Worm (Caenorhabditis elegans) whole organism, L3 larva: ENCODE measurements around the gene srx-117.
"Not testable (repeated sequence)": the region's sequence is repeated elsewhere in the genome, so short reads cannot be mapped to it uniquely, and the experiment has no call there.

ENCODE experiments used
- R02D3.7 ChIP-seq: fragments of 150-350 bp; optimal IDR thresholded peaks from 2 replicates; lab custom pipeline; 2014; ENCODE audit warnings: missing biosample characterization, missing genetic modification characterization
- ama-1 ChIP-seq: fragments of 150-350 bp; optimal IDR thresholded peaks from 2 replicates; lab custom pipeline; 2018
- ceh-16 ChIP-seq: sonication (generic microtip); optimal IDR thresholded peaks from 2 replicates; lab custom pipeline; 2017; ENCODE audit warnings: missing biosample characterization, missing genetic modification characterization
- ceh-28 ChIP-seq: fragments of 150-350 bp; optimal IDR thresholded peaks from 2 replicates; lab custom pipeline; 2014; ENCODE audit warnings: missing biosample characterization, missing genetic modification reagents, missing genetic modification characterization
- ceh-82 ChIP-seq: fragments of 150-350 bp; optimal IDR thresholded peaks from 2 replicates; lab custom pipeline; 2014; ENCODE audit warnings: missing biosample characterization, missing genetic modification characterization
- egl-27 ChIP-seq: sonication (generic microtip); optimal IDR thresholded peaks from 4 replicates; lab custom pipeline; 2017; ENCODE audit warnings: missing biosample characterization, missing genetic modification reagents, missing genetic modification characterization
- egl-5 ChIP-seq: fragments of 150-350 bp; optimal IDR thresholded peaks from 2 replicates; lab custom pipeline; 2017; ENCODE audit warnings: missing biosample characterization, missing genetic modification reagents, missing genetic modification characterization, inconsistent platforms
- elt-2 ChIP-seq: sonication (generic microtip); optimal IDR thresholded peaks from 2 replicates; lab custom pipeline; 2016; ENCODE audit warnings: missing genetic modification reagents, mild to moderate bottlenecking, missing genetic modification characterization, missing compliant biosample characterization
- elt-3 ChIP-seq, 3 experiments: fragments of 150-350 bp in 1 of 3; sonication (generic microtip) in 2 of 3; optimal IDR thresholded peaks; 2 replicates in 2 of 3; 4 replicates in 1 of 3; lab custom pipeline; 2014 to 2017; ENCODE audit warnings: missing biosample characterization in 3 of 3, missing genetic modification characterization in 3 of 3
- eor-1 ChIP-seq, 2 experiments: fragments of 150-350 bp; optimal IDR thresholded peaks; 2 replicates each; lab custom pipeline; 2014 to 2018; ENCODE audit warnings: missing biosample characterization in 2 of 2, missing genetic modification characterization in 2 of 2
- fos-1 ChIP-seq: fragments of 150-350 bp; optimal IDR thresholded peaks from 2 replicates; lab custom pipeline; 2014; ENCODE audit warnings: missing biosample characterization, missing genetic modification characterization
- hmg-11 ChIP-seq: sonication (generic microtip); optimal IDR thresholded peaks from 2 replicates; lab custom pipeline; 2016; ENCODE audit warnings: missing genetic modification characterization, missing compliant biosample characterization
- jun-1 ChIP-seq: fragments of 150-350 bp; optimal IDR thresholded peaks from 2 replicates; lab custom pipeline; 2014; ENCODE audit warnings: missing biosample characterization, missing genetic modification reagents, missing genetic modification characterization
- lin-15B ChIP-seq: fragments of 150-350 bp; optimal IDR thresholded peaks from 2 replicates; lab custom pipeline; 2014; ENCODE audit warnings: missing biosample characterization, missing genetic modification characterization
- lsy-12 ChIP-seq: sonication (generic microtip); optimal IDR thresholded peaks from 2 replicates; lab custom pipeline; 2016; ENCODE audit warnings: mild to moderate bottlenecking, missing genetic modification characterization, missing compliant biosample characterization
- mdl-1 ChIP-seq: fragments of 150-350 bp; optimal IDR thresholded peaks from 2 replicates; lab custom pipeline; 2014; ENCODE audit warnings: missing biosample characterization, missing genetic modification characterization
- nfya-1 ChIP-seq: sonication (generic microtip); optimal IDR thresholded peaks from 2 replicates; lab custom pipeline; 2017; ENCODE audit warnings: missing genetic modification characterization, mild to moderate bottlenecking, missing compliant biosample characterization, antibody characterized with exemption, moderate library complexity; ENCODE audit not compliant: insufficient read depth
- nhr-12 ChIP-seq: fragments of 150-350 bp; optimal IDR thresholded peaks from 2 replicates; lab custom pipeline; 2014; ENCODE audit warnings: missing biosample characterization, missing genetic modification characterization
- nhr-23 ChIP-seq: fragments of 150-350 bp; optimal IDR thresholded peaks from 2 replicates; lab custom pipeline; 2014; ENCODE audit warnings: missing biosample characterization, missing genetic modification reagents, missing genetic modification characterization
- nhr-237 ChIP-seq: fragments of 150-350 bp; optimal IDR thresholded peaks from 2 replicates; lab custom pipeline; 2014; ENCODE audit warnings: missing biosample characterization, missing genetic modification characterization
- nhr-25 ChIP-seq: sonication (generic microtip); optimal IDR thresholded peaks from 2 replicates; lab custom pipeline; 2017; ENCODE audit warnings: missing biosample characterization, missing genetic modification characterization
- nhr-28 ChIP-seq: fragments of 150-350 bp; optimal IDR thresholded peaks from 2 replicates; lab custom pipeline; 2014; ENCODE audit warnings: missing biosample characterization, missing genetic modification characterization
- nhr-43 ChIP-seq: sonication (generic microtip); optimal IDR thresholded peaks from 2 replicates; lab custom pipeline; 2016; ENCODE audit warnings: mild to moderate bottlenecking, missing genetic modification characterization, missing compliant biosample characterization; ENCODE audit not compliant: poor library complexity, severe bottlenecking
- nhr-76 ChIP-seq: fragments of 150-350 bp; sonication (generic microtip); optimal IDR thresholded peaks from 5 replicates; lab custom pipeline; 2014; ENCODE audit warnings: missing biosample characterization, missing genetic modification characterization
- nhr-77 ChIP-seq: fragments of 150-350 bp; optimal IDR thresholded peaks from 2 replicates; lab custom pipeline; 2014; ENCODE audit warnings: missing biosample characterization, missing genetic modification characterization
- pha-4 ChIP-seq: fragments of 150-350 bp; optimal IDR thresholded peaks from 2 replicates; lab custom pipeline; 2014; ENCODE audit warnings: missing biosample characterization, missing genetic modification reagents, missing genetic modification characterization
- pqm-1 ChIP-seq: fragments of 150-350 bp; optimal IDR thresholded peaks from 2 replicates; lab custom pipeline; 2017; ENCODE audit warnings: missing biosample characterization, missing genetic modification characterization, inconsistent platforms
- skn-1 ChIP-seq: fragments of 150-350 bp; optimal IDR thresholded peaks from 2 replicates; lab custom pipeline; 2014; ENCODE audit warnings: missing biosample characterization, missing genetic modification characterization
- tbx-2 ChIP-seq: sonication (generic microtip); optimal IDR thresholded peaks from 2 replicates; lab custom pipeline; 2016; ENCODE audit warnings: mild to moderate bottlenecking, missing genetic modification characterization, missing compliant biosample characterization
- unc-39 ChIP-seq: sonication (generic microtip); optimal IDR thresholded peaks from 4 replicates; lab custom pipeline; 2017; ENCODE audit warnings: missing biosample characterization, missing genetic modification characterization
- unc-62 ChIP-seq: fragments of 150-350 bp; sonication (generic microtip); optimal IDR thresholded peaks from 4 replicates; lab custom pipeline; 2014; ENCODE audit warnings: missing biosample characterization, missing genetic modification reagents, missing genetic modification characterization
- zag-1 ChIP-seq: fragments of 150-350 bp; optimal IDR thresholded peaks from 2 replicates; lab custom pipeline; 2014; ENCODE audit warnings: missing biosample characterization, missing genetic modification characterization
- ztf-4 ChIP-seq: fragments of 150-350 bp; optimal IDR thresholded peaks from 2 replicates; lab custom pipeline; 2014; ENCODE audit warnings: missing biosample characterization, missing genetic modification characterization

The srx-117 gene

ce11 chrV:5653990-5654499, 9.8 kb downstream of the srx-117 start, which contains the start of gene hex-2:
TSS of gene hex-2 (plus strand) at chrV:5654449.
- no peak for TF ChIP-seq jun-1 (tag; lab: Kevin White, UChicago)
- TF ChIP-seq pha-4, result peak; percentile 13
- peak; percentile 45 for TF ChIP-seq elt-2 (tag; lab: Kevin White, UChicago)
- peak; percentile 56 for TF ChIP-seq pqm-1 (tag; lab: Kevin White, UChicago)
- no peak for TF ChIP-seq nhr-76

- TF ChIP-seq tbx-2 (tag; lab: Kevin White, UChicago) (no peak), ceh-28 (tag; lab: Kevin White, UChicago) (no peak), hmg-11 (tag; lab: Kevin White, UChicago) (no peak), zag-1 (tag; lab: Kevin White, UChicago) (no peak), eor-1 (tag; optimal IDR thresholded peaks at IDR 0.05; lab: Kevin White, UChicago) (no peak), ceh-16 (tag; lab: Kevin White, UChicago) (no peak), nhr-25 (tag; lab: Kevin White, UChicago) (no peak), R02D3.7 (no peak), nhr-12 (tag; lab: Kevin White, UChicago) (no peak), lsy-12 (tag; lab: Kevin White, UChicago) (no peak), ama-1 (lab: Kevin White, UChicago) (no peak)
- TF ChIP-seq, all 47 proteins: peak for 0
These were observed 16.4 kb downstream of the srx-117 start, which contains the start of the genes mut-14 and C14C11.2 for ce11 chrV:5660604-5661209. TSS of gene mut-14 (minus strand) at chrV:5660704. TSS of gene C14C11.2 (plus strand) at chrV:5661159.

- not testable (repeated sequence) for TF ChIP-seq unc-39, skn-1, egl-27 (tag; lab: Kevin White, UChicago)
These were observed 19.0 kb downstream of the srx-117 start, which contains the start of gene C14C11.1 for ce11 chrV:5663317-5663716. TSS of gene C14C11.1 (plus strand) at chrV:5663617.

- no peak for TF ChIP-seq fos-1 (tag; lab: Kevin White, UChicago)
- TF ChIP-seq pha-4, result no peak
- no peak for TF ChIP-seq nhr-23 (tag; lab: Kevin White, UChicago)
- TF ChIP-seq skn-1 (tag; lab: Kevin White, UChicago), result no peak
- no peak for TF ChIP-seq ceh-28 (tag; lab: Kevin White, UChicago)
- no peak for TF ChIP-seq nhr-237
- TF ChIP-seq ama-1 (lab: Kevin White, UChicago), result no peak
- no peak for TF ChIP-seq nhr-28 (tag; lab: Kevin White, UChicago)
- no peak for TF ChIP-seq elt-3 (tag; optimal IDR thresholded peaks at IDR 0.05; lab: Kevin White, UChicago)
- no peak for TF ChIP-seq lsy-12 (tag; lab: Kevin White, UChicago)
- no peak for TF ChIP-seq ztf-4 (tag; lab: Kevin White, UChicago)
- TF ChIP-seq egl-5 (tag; lab: Kevin White, UChicago), result no peak
- TF ChIP-seq mdl-1 (tag; lab: Kevin White, UChicago), result no peak
- TF ChIP-seq unc-62 (GFP tag; lab: Kevin White, UChicago), result no peak
- TF ChIP-seq nfya-1 (tag; lab: Kevin White, UChicago), result no peak
- no peak for TF ChIP-seq nhr-77
- TF ChIP-seq hmg-11 (tag; lab: Kevin White, UChicago), result no peak
- TF ChIP-seq nhr-43 (tag; lab: Kevin White, UChicago), result no peak
- TF ChIP-seq ceh-82, result no peak
- no peak for TF ChIP-seq lin-15B (tag; lab: Kevin White, UChicago)
These were observed 21.9 kb downstream of the srx-117 start, which contains the start of gene C14C11.7 for ce11 chrV:5666036-5666729. TSS of gene C14C11.7 (minus strand) at chrV:5666086.
